Fruit fly (Drosophila melanogaster) whole organism, adult: Measurements from ENCODE around the gene CG1387.

Source experiments
- CG11617 ChIP-seq: fragments of 200-800 bp; sonication (Bioruptor generic); optimal IDR thresholded peaks from 2 replicates; lab custom pipeline; 2017; ENCODE audit warnings: mild to moderate bottlenecking, missing biosample characterization, missing genetic modification reagents, missing genetic modification characterization
- CG7101 ChIP-seq: fragments of 200-800 bp; sonication (Bioruptor generic); optimal IDR thresholded peaks from 2 replicates; lab custom pipeline; 2018; ENCODE audit warnings: missing biosample characterization, mild to moderate bottlenecking, missing genetic modification characterization, moderate library complexity
- Clk ChIP-seq: fragments of 200-800 bp; sonication (Bioruptor generic); optimal IDR thresholded peaks from 2 replicates; lab custom pipeline; 2017; ENCODE audit warnings: missing biosample characterization, missing genetic modification characterization
- bab1 ChIP-seq: fragments of 200-800 bp; sonication (Bioruptor generic); optimal IDR thresholded peaks from 3 replicates; lab custom pipeline; 2019; ENCODE audit warnings: missing biosample characterization, mild to moderate bottlenecking, missing genetic modification characterization, moderate library complexity
- kay ChIP-seq: fragments of 200-800 bp; sonication (Bioruptor generic); peaks from one replicate; lab custom pipeline; 2016; ENCODE audit warnings: missing biosample characterization, missing genetic modification characterization, borderline replicate concordance
- tj ChIP-seq: fragments of 200-800 bp; sonication (Bioruptor generic); optimal IDR thresholded peaks from 3 replicates; lab custom pipeline; 2017; ENCODE audit warnings: missing biosample characterization, mild to moderate bottlenecking, missing genetic modification characterization, moderate library complexity
- toe ChIP-seq: fragments of 200-800 bp; sonication (Bioruptor generic); optimal IDR thresholded peaks from 2 replicates; lab custom pipeline; 2016; ENCODE audit warnings: missing biosample characterization, missing genetic modification characterization

- TF ChIP-seq CG11617 (GFP tag; lab: Kevin White, UChicago) (no peak), toe (no peak), kay (GFP tag; lab: Kevin White, UChicago) (no peak), bab1 (peak; percentile 45), Clk (GFP tag; lab: Kevin White, UChicago) (no peak), CG7101 (no peak), tj (no peak)
Observed at dm6 chrX:8414351-8414750, 28.8 kb downstream of the CG1387 start.
